Worm (Caenorhabditis elegans) whole organism, early embryonic: ENCODE results near the gene Y75B8A.34.

ENCODE experiments used
- B0310.2 ChIP-seq: sonication (generic microtip); optimal IDR thresholded peaks from 2 replicates; lab custom pipeline; 2016; ENCODE audit warnings: mild to moderate bottlenecking, missing genetic modification characterization, missing compliant biosample characterization
- F13C5.2 ChIP-seq: sonication (generic microtip); optimal IDR thresholded peaks from 2 replicates; lab custom pipeline; 2017; ENCODE audit warnings: mild to moderate bottlenecking, missing genetic modification characterization, inconsistent platforms, missing compliant biosample characterization
- aly-1 ChIP-seq: sonication (generic microtip); optimal IDR thresholded peaks from 2 replicates; lab custom pipeline; 2016; ENCODE audit warnings: missing genetic modification characterization, missing compliant biosample characterization
- ama-1 ChIP-seq: fragments of 150-350 bp; optimal IDR thresholded peaks from 2 replicates; lab custom pipeline; 2014
- ets-7 ChIP-seq: sonication (generic microtip); optimal IDR thresholded peaks from 2 replicates; lab custom pipeline; 2016; ENCODE audit warnings: missing genotype, missing genetic modification characterization, missing compliant biosample characterization
- flt-1 ChIP-seq: fragments of 200-800 bp; sonication (Bioruptor generic); IDR thresholded peaks from 2 replicates; pipeline ENCODE4 v1.3.6; 2022; ENCODE audit warnings: missing genetic modification characterization, missing compliant biosample characterization
- hmbx-1 ChIP-seq: sonication (generic microtip); optimal IDR thresholded peaks from 2 replicates; lab custom pipeline; 2016; ENCODE audit warnings: mild to moderate bottlenecking, missing genetic modification characterization, missing compliant biosample characterization
- hmg-4 ChIP-seq: fragments of 200-800 bp; sonication (Bioruptor generic); optimal IDR thresholded peaks from 2 replicates; lab custom pipeline; 2018; ENCODE audit warnings: mild to moderate bottlenecking, missing genetic modification characterization, missing compliant biosample characterization
- pes-1 ChIP-seq: fragments of 200-800 bp; sonication (Bioruptor generic); IDR thresholded peaks from 2 replicates; pipeline ENCODE4 v1.3.6; 2022; ENCODE audit warnings: missing genetic modification reagents, missing genetic modification characterization, missing compliant biosample characterization
- scrt-1 ChIP-seq: fragments of 200-800 bp; sonication (Bioruptor generic); IDR thresholded peaks from 2 replicates; pipeline ENCODE4 v1.3.6; 2022; ENCODE audit warnings: missing genetic modification characterization, missing compliant biosample characterization
- sea-1 ChIP-seq: fragments of 200-800 bp; sonication (Bioruptor generic); conservative IDR thresholded peaks from 2 replicates; pipeline ENCODE4 v1.3.6; 2022; ENCODE audit warnings: missing genetic modification characterization, missing compliant biosample characterization
- tbx-11 ChIP-seq: fragments of 200-800 bp; sonication (Bioruptor generic); IDR thresholded peaks from 2 replicates; pipeline ENCODE4 v1.3.6; 2022; ENCODE audit warnings: missing genetic modification characterization, missing compliant biosample characterization
- tra-4 ChIP-seq: sonication (generic microtip); optimal IDR thresholded peaks from 2 replicates; lab custom pipeline; 2017; ENCODE audit warnings: missing genetic modification characterization, missing compliant biosample characterization

DNA sequence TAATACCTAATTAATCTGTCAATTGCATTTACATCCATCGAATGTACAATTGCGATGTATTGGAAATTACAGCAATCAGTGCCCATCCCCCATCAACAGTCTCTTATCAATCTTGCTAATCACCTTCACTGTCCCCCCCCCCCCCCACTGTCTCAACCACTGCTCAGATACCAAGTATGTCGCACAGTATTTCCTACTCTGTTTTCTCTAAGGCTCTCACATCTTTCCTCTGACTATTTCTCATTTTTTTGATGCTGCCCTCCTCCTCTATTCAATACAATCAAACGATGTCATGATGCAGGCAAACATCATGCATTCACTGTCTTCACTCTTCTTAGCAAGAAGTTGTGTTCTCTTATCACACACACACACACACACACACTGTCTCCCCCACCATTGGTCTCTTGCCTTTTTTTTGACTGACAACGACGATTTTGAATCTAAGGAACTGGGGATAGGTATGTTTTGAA lies 31.8 kb upstream of the Y75B8A.34 start, which contains the start of the genes zip-12 and Y75B8A.63:
- TF ChIP-seq ama-1 (lab: Kevin White, UChicago) (no peak), B0310.2 (no peak), hmbx-1 (tag; lab: Kevin White, UChicago) (no peak), F13C5.2 (tag; lab: Kevin White, UChicago) (no peak), hmg-4 (GFP tag; lab: Kevin White, UChicago) (no peak), ets-7 (no peak), tbx-11 (GFP tag; lab: Robert Waterston, UW) (no peak), pes-1 (GFP tag; lab: Robert Waterston, UW) (no peak), tra-4 (tag; lab: Kevin White, UChicago) (no peak), scrt-1 (GFP tag; lab: Robert Waterston, UW) (no peak), flt-1 (GFP tag; lab: Robert Waterston, UW) (no peak), aly-1 (tag; lab: Kevin White, UChicago) (no peak), sea-1 (no peak)
